Fruit fly (Drosophila melanogaster) whole organism, embryonic: Measurements from ENCODE around the gene Clamp.

Experiments
- Abd-B ChIP-seq: fragments of 200-800 bp; sonication (Bioruptor generic); optimal IDR thresholded peaks from 2 replicates; lab custom pipeline; 2018; ENCODE audit warnings: missing biosample characterization, mild to moderate bottlenecking, missing genetic modification characterization, moderate library complexity
- Antp ChIP-seq: fragments of 200-800 bp; sonication (Bioruptor generic); optimal IDR thresholded peaks from 3 replicates; lab custom pipeline; 2016; ENCODE audit warnings: missing biosample characterization, missing genetic modification characterization
- B-H2 ChIP-seq: fragments of 200-800 bp; sonication (Bioruptor generic); optimal IDR thresholded peaks from 2 replicates; lab custom pipeline; 2018; ENCODE audit warnings: missing biosample characterization, mild to moderate bottlenecking, missing genetic modification characterization
- CG10431 ChIP-seq: fragments of 200-800 bp; sonication (Bioruptor generic); optimal IDR thresholded peaks from 3 replicates; lab custom pipeline; 2018; ENCODE audit warnings: missing biosample characterization, mild to moderate bottlenecking, missing genetic modification characterization
- CG11085 ChIP-seq: fragments of 200-800 bp; sonication (Bioruptor generic); IDR thresholded peaks from 2 replicates; pipeline ENCODE4 v1.3.6; 2022; ENCODE audit warnings: missing biosample characterization, missing genetic modification characterization
- CG11093 ChIP-seq: fragments of 200-800 bp; sonication (Bioruptor generic); IDR thresholded peaks from 3 replicates; pipeline ENCODE4 v1.3.6; 2022; ENCODE audit warnings: missing biosample characterization, missing genetic modification characterization
- CG11723 ChIP-seq: fragments of 200-800 bp; sonication (Bioruptor generic); optimal IDR thresholded peaks from 2 replicates; lab custom pipeline; 2017; ENCODE audit warnings: missing biosample characterization, mild to moderate bottlenecking, missing genetic modification characterization
- CG12219 ChIP-seq: fragments of 200-800 bp; sonication (Bioruptor generic); optimal IDR thresholded peaks from 3 replicates; lab custom pipeline; 2018; ENCODE audit warnings: missing biosample characterization, mild to moderate bottlenecking, missing genetic modification characterization
- CG13123 ChIP-seq: fragments of 200-800 bp; sonication (Bioruptor generic); optimal IDR thresholded peaks from 2 replicates; lab custom pipeline; 2016; ENCODE audit warnings: missing biosample characterization, missing genetic modification characterization
- CG13894 ChIP-seq: fragments of 200-800 bp; sonication (Bioruptor generic); optimal IDR thresholded peaks from 3 replicates; lab custom pipeline; 2018; ENCODE audit warnings: missing biosample characterization, mild to moderate bottlenecking, missing genetic modification characterization, moderate library complexity
- CG16779 ChIP-seq: fragments of 200-800 bp; sonication (Bioruptor generic); IDR thresholded peaks from 2 replicates; pipeline ENCODE4 v1.3.6; 2022; ENCODE audit warnings: missing biosample characterization, missing genetic modification characterization
- CG17186 ChIP-seq: fragments of 200-800 bp; sonication (Bioruptor generic); optimal IDR thresholded peaks from 3 replicates; lab custom pipeline; 2017; ENCODE audit warnings: missing biosample characterization, missing genetic modification reagents, missing genetic modification characterization
- CG17912 ChIP-seq: fragments of 200-800 bp; sonication (Bioruptor generic); optimal IDR thresholded peaks from 2 replicates; lab custom pipeline; 2018; ENCODE audit warnings: missing biosample characterization, mild to moderate bottlenecking, missing genetic modification characterization
- CG2712 ChIP-seq: fragments of 200-800 bp; optimal IDR thresholded peaks from 3 replicates; lab custom pipeline; 2019; ENCODE audit warnings: missing biosample characterization, mild to moderate bottlenecking, missing genetic modification characterization, moderate library complexity
- CG3065 ChIP-seq: fragments of 200-800 bp; sonication (Bioruptor generic); optimal IDR thresholded peaks from 2 replicates; lab custom pipeline; 2016; ENCODE audit warnings: missing biosample characterization, missing genetic modification characterization
- CG31365 ChIP-seq: fragments of 200-800 bp; sonication (Bioruptor generic); optimal IDR thresholded peaks from 2 replicates; lab custom pipeline; 2018; ENCODE audit warnings: missing biosample characterization, mild to moderate bottlenecking, missing genetic modification characterization
- CG32772 ChIP-seq: fragments of 200-800 bp; sonication (Bioruptor generic); IDR thresholded peaks from 2 replicates; pipeline ENCODE4 v1.3.6; 2022; ENCODE audit warnings: missing biosample characterization, missing genetic modification characterization
- CG3726 ChIP-seq: fragments of 200-800 bp; sonication (Bioruptor generic); IDR thresholded peaks from 3 replicates; pipeline ENCODE4, ENCODE4 v1.3.6; 2022; ENCODE audit warnings: missing biosample characterization, missing genetic modification characterization
- CG4360 ChIP-seq: fragments of 200-800 bp; sonication (Bioruptor generic); IDR thresholded peaks from 2 replicates; pipeline ENCODE4 v1.3.6; 2022; ENCODE audit warnings: missing biosample characterization, missing genetic modification characterization
- CG43689 ChIP-seq: fragments of 200-800 bp; sonication (Bioruptor generic); IDR thresholded peaks from 2 replicates; pipeline ENCODE4 v1.3.6; 2022; ENCODE audit warnings: missing biosample characterization, missing genetic modification characterization
- CG6765 ChIP-seq: fragments of 200-800 bp; sonication (Bioruptor generic); optimal IDR thresholded peaks from 3 replicates; lab custom pipeline; 2017; ENCODE audit warnings: missing biosample characterization, mild to moderate bottlenecking, missing genetic modification characterization
- CG7963 ChIP-seq: fragments of 200-800 bp; sonication (Bioruptor generic); IDR thresholded peaks from 3 replicates; pipeline ENCODE4 v1.3.6; 2022; ENCODE audit warnings: missing biosample characterization, missing genetic modification characterization; ENCODE audit not compliant: partially characterized antibody
- CG8359 ChIP-seq: fragments of 200-800 bp; sonication (Bioruptor generic); optimal IDR thresholded peaks from 2 replicates; lab custom pipeline; 2017; ENCODE audit warnings: missing biosample characterization, mild to moderate bottlenecking, missing genetic modification characterization, borderline replicate concordance
- CG9797 ChIP-seq: fragments of 200-800 bp; sonication (Bioruptor generic); optimal IDR thresholded peaks from 3 replicates; lab custom pipeline; 2018; ENCODE audit warnings: missing biosample characterization, mild to moderate bottlenecking, missing genetic modification characterization
- Dip2 ChIP-seq: fragments of 200-800 bp; sonication (Bioruptor generic); IDR thresholded peaks from 2 replicates; pipeline ENCODE4 v1.3.6; 2022; ENCODE audit warnings: missing biosample characterization, missing genetic modification characterization
- Fer1 ChIP-seq: fragments of 200-800 bp; sonication (Bioruptor generic); optimal IDR thresholded peaks from 2 replicates; lab custom pipeline; 2017; ENCODE audit warnings: missing biosample characterization, mild to moderate bottlenecking, missing genetic modification characterization
- HmgZ ChIP-seq: fragments of 200-800 bp; sonication (Bioruptor generic); optimal IDR thresholded peaks from 2 replicates; lab custom pipeline; 2018; ENCODE audit warnings: missing biosample characterization, mild to moderate bottlenecking, missing genetic modification characterization
- Hr3 ChIP-seq: fragments of 200-800 bp; sonication (Bioruptor generic); optimal IDR thresholded peaks from 3 replicates; lab custom pipeline; 2016; ENCODE audit warnings: missing biosample characterization, missing genetic modification characterization
- Hr39 ChIP-seq: fragments of >200 bp; optimal IDR thresholded peaks from 2 replicates; lab custom pipeline; 2017
- NK7.1 ChIP-seq: fragments of 200-800 bp; sonication (Bioruptor generic); optimal IDR thresholded peaks from 3 replicates; lab custom pipeline; 2016; ENCODE audit warnings: missing biosample characterization, missing genetic modification characterization
- Scr ChIP-seq: fragments of 200-800 bp; sonication (Bioruptor generic); IDR thresholded peaks from 2 replicates; pipeline ENCODE4 v1.3.6; 2022; ENCODE audit warnings: missing biosample characterization, missing genetic modification characterization; ENCODE audit not compliant: partially characterized antibody
- Six4 ChIP-seq: fragments of 200-800 bp; sonication (Bioruptor generic); optimal IDR thresholded peaks from 2 replicates; lab custom pipeline; 2016; ENCODE audit warnings: missing biosample characterization, missing genetic modification characterization
- Stat92E ChIP-seq, 3 experiments: fragments of >200 bp in 2 of 3; fragments of 200-800 bp in 1 of 3; sonication (Bioruptor generic) in 1 of 3; optimal IDR thresholded peaks; 2 replicates each; lab custom pipeline; 2017 to 2019; ENCODE audit warnings: missing biosample characterization in 3 of 3, missing genetic modification characterization in 3 of 3, mild to moderate bottlenecking in 1 of 3, moderate library complexity in 1 of 3
- Xrp1 ChIP-seq: fragments of 200-800 bp; sonication (Bioruptor generic); IDR thresholded peaks from 2 replicates; pipeline ENCODE4 v1.3.6; 2022; ENCODE audit warnings: missing biosample characterization, missing genetic modification characterization
- btn ChIP-seq: fragments of 200-800 bp; sonication (Bioruptor generic); optimal IDR thresholded peaks from 2 replicates; lab custom pipeline; 2016; ENCODE audit warnings: missing biosample characterization, missing genetic modification characterization
- chinmo ChIP-seq: fragments of 200-800 bp; sonication (Bioruptor generic); IDR thresholded peaks from 4 replicates; pipeline ENCODE4 v1.3.6; 2022; ENCODE audit warnings: missing biosample characterization, missing genetic modification characterization; ENCODE audit not compliant: partially characterized antibody
- dmrt11E ChIP-seq: fragments of 200-800 bp; sonication (Bioruptor generic); optimal IDR thresholded peaks from 3 replicates; lab custom pipeline; 2018; ENCODE audit warnings: missing biosample characterization, mild to moderate bottlenecking, missing genetic modification characterization, moderate library complexity
- ewg ChIP-seq: fragments of 200-800 bp; sonication (Bioruptor generic); optimal IDR thresholded peaks from 3 replicates; lab custom pipeline; 2017; ENCODE audit warnings: mild to moderate bottlenecking, missing biosample characterization, missing genetic modification reagents, missing genetic modification characterization
- ftz-f1 ChIP-seq: fragments of 200-800 bp; sonication (Bioruptor generic); optimal IDR thresholded peaks from 2 replicates; lab custom pipeline; 2016; ENCODE audit warnings: missing biosample characterization, missing genetic modification characterization
- hth ChIP-seq: fragments of >200 bp; optimal IDR thresholded peaks from 2 replicates; lab custom pipeline; 2017; ENCODE audit warnings: inconsistent platforms
- jigr1 ChIP-seq: fragments of 200-800 bp; sonication (Bioruptor generic); IDR thresholded peaks from 3 replicates; pipeline ENCODE4 v1.3.6; 2022; ENCODE audit warnings: missing biosample characterization, missing genetic modification characterization
- jing ChIP-seq: fragments of 200-800 bp; sonication (Bioruptor generic); optimal IDR thresholded peaks from 2 replicates; lab custom pipeline; 2018; ENCODE audit warnings: missing biosample characterization, mild to moderate bottlenecking, missing genetic modification characterization
- p53 ChIP-seq: fragments of 200-800 bp; sonication (Bioruptor generic); optimal IDR thresholded peaks from 2 replicates; lab custom pipeline; 2016; ENCODE audit warnings: missing biosample characterization, missing genetic modification characterization
- psq ChIP-seq: fragments of 200-800 bp; sonication (Bioruptor generic); optimal IDR thresholded peaks from 2 replicates; lab custom pipeline; 2017; ENCODE audit warnings: missing biosample characterization, missing genetic modification characterization
- pum ChIP-seq: fragments of 200-800 bp; sonication (Bioruptor generic); optimal IDR thresholded peaks from 2 replicates; lab custom pipeline; 2016; ENCODE audit warnings: missing biosample characterization, missing genetic modification characterization
- pzg ChIP-seq: fragments of 200-800 bp; sonication (Bioruptor generic); optimal IDR thresholded peaks from 3 replicates; lab custom pipeline; 2018; ENCODE audit warnings: missing biosample characterization, mild to moderate bottlenecking, missing genetic modification characterization, moderate library complexity
- repo ChIP-seq: fragments of 200-800 bp; sonication (Bioruptor generic); optimal IDR thresholded peaks from 2 replicates; lab custom pipeline; 2016; ENCODE audit warnings: missing biosample characterization, missing genetic modification characterization
- scrt ChIP-seq: fragments of 200-800 bp; sonication (Bioruptor generic); optimal IDR thresholded peaks from 2 replicates; lab custom pipeline; 2018; ENCODE audit warnings: missing biosample characterization, mild to moderate bottlenecking, missing genetic modification characterization, moderate library complexity
- slou ChIP-seq: fragments of 200-800 bp; sonication (Bioruptor generic); optimal IDR thresholded peaks from 3 replicates; lab custom pipeline; 2016; ENCODE audit warnings: missing biosample characterization, missing genetic modification characterization
- trh ChIP-seq: fragments of 200-800 bp; sonication (Bioruptor generic); optimal IDR thresholded peaks from 2 replicates; lab custom pipeline; 2016; ENCODE audit warnings: missing biosample characterization, missing genetic modification characterization
- yki ChIP-seq: fragments of >200 bp; optimal IDR thresholded peaks from 3 replicates; lab custom pipeline; 2018

Clamp gene

DNA sequence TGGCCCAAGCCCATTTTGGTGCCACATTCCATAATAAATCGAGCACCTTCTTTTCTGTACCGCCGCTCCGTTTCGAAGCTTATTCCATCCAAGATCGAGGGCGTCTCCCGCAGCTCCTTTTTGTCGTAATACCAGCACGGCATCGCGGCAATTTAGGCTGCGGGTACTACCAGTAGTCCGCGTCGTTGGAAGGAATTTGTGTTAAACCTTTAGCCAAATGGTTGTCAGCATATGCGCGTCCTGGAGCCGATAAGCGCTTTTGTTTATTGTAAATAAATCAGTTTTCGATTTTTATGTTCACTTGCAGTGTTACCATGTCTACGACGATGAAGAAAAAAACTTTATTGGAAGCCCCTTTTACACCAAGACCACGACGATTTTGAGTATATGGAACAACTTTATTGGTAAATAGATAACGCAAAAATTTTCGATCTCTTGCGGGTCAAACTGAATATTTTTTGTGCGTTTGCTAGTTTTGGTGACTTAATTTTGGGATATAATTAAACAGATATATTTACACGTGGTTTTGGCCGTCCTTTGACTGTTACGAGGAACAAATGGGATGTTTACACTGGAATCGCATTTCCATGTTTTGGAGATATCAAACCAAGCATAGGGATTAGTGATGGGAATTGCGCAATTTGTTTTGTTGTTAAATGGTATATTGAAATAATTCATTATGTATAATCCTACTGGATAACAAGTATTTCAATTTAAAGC is 39.2 kb downstream of the Clamp start, which contains the start of gene CycK (continued):
- no peak for TF ChIP-seq pum (GFP tag; lab: Kevin White, UChicago)
- no peak for TF ChIP-seq CG17912 (GFP tag; lab: Kevin White, UChicago)
- no peak for TF ChIP-seq CG6765
- TF ChIP-seq Dip2 (GFP tag; lab: Robert Waterston, UW): no peak
- 0 out of 2 replicates have a peak, but pooled peaks have one; percentile 19 for TF ChIP-seq Xrp1 (GFP tag; lab: Robert Waterston, UW)
- TF ChIP-seq CG17186 (GFP tag; lab: Kevin White, UChicago): no peak
- TF ChIP-seq trh: no peak
- TF ChIP-seq Hr3 (GFP tag; lab: Kevin White, UChicago): peak; percentile 24
- TF ChIP-seq Fer1: no peak
- TF ChIP-seq CG3065: no peak
- TF ChIP-seq CG9797 (GFP tag; lab: Kevin White, UChicago): peak; percentile 26
- TF ChIP-seq CG13894 (tag; lab: Kevin White, UChicago): no peak
- TF ChIP-seq Abd-B (GFP tag; lab: Kevin White, UChicago): peak; percentile 80
- TF ChIP-seq Stat92E (GFP tag; optimal IDR thresholded peaks at IDR 0.05; lab: Kevin White, UChicago): no peak
- TF ChIP-seq B-H2 (GFP tag; lab: Kevin White, UChicago): no peak
- TF ChIP-seq Scr (GFP tag; lab: Robert Waterston, UW): no peak
- TF ChIP-seq CG7963 (GFP tag; lab: Robert Waterston, UW): no peak
- TF ChIP-seq ftz-f1 (GFP tag; lab: Kevin White, UChicago): no peak
- no peak for TF ChIP-seq p53 (GFP tag; lab: Kevin White, UChicago)
- no peak for TF ChIP-seq jigr1 (GFP tag; lab: Robert Waterston, UW)
- no peak for TF ChIP-seq CG4360 (GFP tag; lab: Robert Waterston, UW)
- TF ChIP-seq dmrt11E (tag; lab: Kevin White, UChicago): peak; percentile 21
- no peak for TF ChIP-seq hth (lab: Kevin White, UChicago)
- TF ChIP-seq CG10431 (GFP tag; lab: Kevin White, UChicago): no peak
- TF ChIP-seq CG11093 (GFP tag; lab: Robert Waterston, UW): no peak
- no peak for TF ChIP-seq psq (GFP tag; lab: Kevin White, UChicago)
- no peak for TF ChIP-seq CG8359 (GFP tag; lab: Kevin White, UChicago)
- TF ChIP-seq CG13123: no peak
- no peak for TF ChIP-seq ewg (GFP tag; lab: Kevin White, UChicago)
- peak; percentile 34 for TF ChIP-seq pzg (GFP tag; lab: Kevin White, UChicago)
- no peak for TF ChIP-seq NK7.1 (GFP tag; lab: Kevin White, UChicago)
- TF ChIP-seq chinmo (GFP tag; lab: Robert Waterston, UW): no peak
- peak; percentile 18 for TF ChIP-seq Antp
- TF ChIP-seq CG11723 (GFP tag; lab: Kevin White, UChicago): peak; percentile 84
- TF ChIP-seq btn: no peak
- peak; percentile 42 for TF ChIP-seq HmgZ (tag; lab: Kevin White, UChicago)
- no peak for TF ChIP-seq CG32772 (GFP tag; lab: Robert Waterston, UW)
- TF ChIP-seq yki (lab: Kevin White, UChicago): no peak
- no peak for TF ChIP-seq CG43689 (GFP tag; lab: Robert Waterston, UW)
- TF ChIP-seq CG3726 (GFP tag; lab: Robert Waterston, UW): no peak
- TF ChIP-seq CG11085 (GFP tag; lab: Robert Waterston, UW): no peak
- no peak for TF ChIP-seq repo (GFP tag; lab: Kevin White, UChicago)
- TF ChIP-seq Hr39: no peak
- no peak for TF ChIP-seq jing
- TF ChIP-seq scrt (GFP tag; lab: Kevin White, UChicago): no peak
- no peak for TF ChIP-seq CG31365
- TF ChIP-seq CG16779: no peak
- TF ChIP-seq CG2712 (tag; lab: Kevin White, UChicago): peak; percentile 21
- TF ChIP-seq CG12219 (GFP tag; lab: Kevin White, UChicago): no peak
- TF ChIP-seq Six4: no peak
- TF ChIP-seq slou (GFP tag; lab: Kevin White, UChicago): no peak
